Worm (Caenorhabditis elegans): ENCODE measurements around the gene ttr-25.

The ttr-25 gene

DNA sequence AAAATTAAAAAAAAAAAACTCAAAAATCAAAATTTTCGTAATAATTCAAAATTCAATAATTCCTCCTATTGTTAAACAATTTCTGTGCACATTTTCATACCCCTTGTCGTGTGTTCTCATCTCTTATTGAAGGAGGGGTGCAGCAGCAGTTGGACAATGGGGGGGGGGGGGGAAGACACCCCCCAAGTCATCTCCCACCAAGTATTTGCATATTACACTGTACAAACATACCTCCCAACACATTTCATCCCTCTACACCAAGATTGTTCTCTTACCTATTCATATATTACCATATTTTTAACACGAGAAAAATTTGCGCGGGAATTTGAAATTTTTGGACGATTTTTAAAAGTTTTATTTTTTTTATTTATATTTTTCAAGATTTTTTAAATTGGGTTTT lies 39.7 kb downstream of the ttr-25 start:
- TF ChIP-seq gei-8 (GFP tag; optimal IDR thresholded peaks at IDR 0.05) (no peak), nhr-48 (tag; optimal IDR thresholded peaks at IDR 0.05) (no peak), aha-1 (tag) (no peak), nhr-6 (tag; optimal IDR thresholded peaks at IDR 0.05) (no peak), ctbp-1 (GFP tag; IDR thresholded peaks at IDR 0.05) (no peak), arid-1 (GFP tag; conservative IDR thresholded peaks at IDR 0.05) (no peak), ztf-11 (tag; optimal IDR thresholded peaks at IDR 0.05) (no peak), sdz-12 (GFP tag; optimal IDR thresholded peaks at IDR 0.05) (no peak)

DNA sequence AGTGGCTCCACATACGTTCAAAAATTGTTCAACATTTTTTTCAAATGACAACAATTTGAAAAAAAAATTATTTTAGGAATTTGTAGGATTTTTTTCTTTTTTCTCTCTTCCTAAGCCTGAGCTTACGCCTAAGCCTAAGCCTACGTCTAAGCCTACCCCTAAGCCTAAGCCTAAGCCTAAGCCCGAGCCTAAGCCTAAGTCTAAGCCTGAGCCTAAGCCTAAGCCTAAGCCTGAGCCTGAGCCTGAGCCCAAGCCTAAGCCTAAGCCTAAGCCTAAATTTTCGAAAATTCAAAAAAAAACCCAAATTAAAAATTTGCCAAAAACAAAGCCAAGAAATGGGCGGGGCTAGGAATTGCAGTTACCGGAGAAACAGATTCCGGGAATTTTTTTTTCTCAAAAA lies 41.3 kb downstream of the ttr-25 start:
- TF ChIP-seq hlh-30 (tag; optimal IDR thresholded peaks at IDR 0.05; ENCODE audit: insufficient read depth) (no peak), nhr-48 (tag; optimal IDR thresholded peaks at IDR 0.05) (no peak), pqm-1 (tag; optimal IDR thresholded peaks at IDR 0.05) (no peak), dmd-8 (GFP tag; IDR thresholded peaks at IDR 0.05) (no peak), Y5F2A.4 (GFP tag; optimal IDR thresholded peaks at IDR 0.05) (no peak), aha-1 (tag) (no peak), mdl-1 (tag; optimal IDR thresholded peaks at IDR 0.05) (no peak)

DNA sequence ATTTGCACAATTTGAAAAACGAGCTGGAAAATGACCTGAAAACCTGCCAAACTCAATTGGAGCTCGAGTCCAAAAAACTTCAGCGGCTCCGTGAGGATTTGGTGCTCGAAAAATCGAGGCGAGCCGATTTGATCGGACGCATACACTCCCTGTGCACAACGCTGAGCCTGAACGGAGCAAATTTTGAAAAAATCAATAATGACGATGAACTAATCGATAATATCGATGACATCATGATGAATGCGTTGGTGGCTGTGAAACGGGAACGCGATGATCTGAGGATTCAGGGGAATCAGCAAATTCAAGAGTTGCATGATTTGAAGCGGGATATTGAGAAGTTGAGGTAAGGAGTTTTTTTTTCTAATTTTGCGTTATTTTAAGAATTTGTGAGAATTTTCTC lies 49.0 kb downstream of the ttr-25 start:
- peak; percentile 73 for TF ChIP-seq ceh-28 (tag; optimal IDR thresholded peaks at IDR 0.05)
- TF ChIP-seq skn-1 (tag; optimal IDR thresholded peaks at IDR 0.05), result no peak

All from whole organism, L4 larva.